Fruit fly (Drosophila melanogaster) whole organism, embryonic: ENCODE results near the gene CG32719.
A peak's percentile ranks its signal among the peaks of the same experiment; 100 is the strongest.

Experiments
- CG1024 ChIP-seq: fragments of 200-800 bp; sonication (Bioruptor generic); IDR thresholded peaks from 2 replicates; pipeline ENCODE4 v1.3.6; 2022; ENCODE audit warnings: missing biosample characterization, missing genetic modification characterization
- CG10274 ChIP-seq: fragments of 200-800 bp; sonication (Bioruptor generic); optimal IDR thresholded peaks from 3 replicates; lab custom pipeline; 2017; ENCODE audit warnings: missing biosample characterization, mild to moderate bottlenecking, missing genetic modification characterization
- CG10431 ChIP-seq: fragments of 200-800 bp; sonication (Bioruptor generic); optimal IDR thresholded peaks from 3 replicates; lab custom pipeline; 2018; ENCODE audit warnings: missing biosample characterization, mild to moderate bottlenecking, missing genetic modification characterization
- CG10462 ChIP-seq: fragments of 200-800 bp; sonication (Bioruptor generic); optimal IDR thresholded peaks from 2 replicates; lab custom pipeline; 2016; ENCODE audit warnings: missing biosample characterization, missing genetic modification characterization
- CG10979 ChIP-seq: fragments of 200-800 bp; sonication (Bioruptor generic); optimal IDR thresholded peaks from 2 replicates; lab custom pipeline; 2018; ENCODE audit warnings: missing biosample characterization, mild to moderate bottlenecking, missing genetic modification characterization, moderate library complexity
- CG11456 ChIP-seq: fragments of 200-800 bp; sonication (Bioruptor generic); IDR thresholded peaks from 3 replicates; pipeline ENCODE4 v1.3.6; 2022; ENCODE audit warnings: missing biosample characterization, missing genetic modification characterization
- CG12155 ChIP-seq: fragments of 200-800 bp; sonication (Bioruptor generic); optimal IDR thresholded peaks from 3 replicates; lab custom pipeline; 2016; ENCODE audit warnings: missing biosample characterization, missing genetic modification characterization
- CG12659 ChIP-seq: fragments of 200-800 bp; sonication (Bioruptor generic); optimal IDR thresholded peaks from 3 replicates; lab custom pipeline; 2017; ENCODE audit warnings: mild to moderate bottlenecking, missing biosample characterization, missing genetic modification reagents, missing genetic modification characterization
- CG14965 ChIP-seq: fragments of 200-800 bp; sonication (Bioruptor generic); optimal IDR thresholded peaks from 2 replicates; lab custom pipeline; 2016; ENCODE audit warnings: missing biosample characterization, missing genetic modification characterization, borderline replicate concordance
- CG16813 ChIP-seq: fragments of 200-800 bp; sonication (Bioruptor generic); IDR thresholded peaks from 3 replicates; pipeline ENCODE4 v1.3.6; 2022; ENCODE audit warnings: missing biosample characterization, missing genetic modification characterization; ENCODE audit not compliant: partially characterized antibody
- CG17186 ChIP-seq: fragments of 200-800 bp; sonication (Bioruptor generic); optimal IDR thresholded peaks from 3 replicates; lab custom pipeline; 2017; ENCODE audit warnings: missing biosample characterization, missing genetic modification reagents, missing genetic modification characterization
- CG17385 ChIP-seq: fragments of 200-800 bp; sonication (Bioruptor generic); optimal IDR thresholded peaks from 3 replicates; lab custom pipeline; 2018; ENCODE audit warnings: missing biosample characterization, mild to moderate bottlenecking, missing genetic modification characterization
- CG18262 ChIP-seq: fragments of 200-800 bp; optimal IDR thresholded peaks from 3 replicates; lab custom pipeline; 2019; ENCODE audit warnings: missing biosample characterization, mild to moderate bottlenecking, missing genetic modification characterization, moderate library complexity
- CG2129 ChIP-seq: fragments of 200-800 bp; sonication (Bioruptor generic); IDR thresholded peaks from 2 replicates; pipeline ENCODE4 v1.3.6; 2022; ENCODE audit warnings: missing biosample characterization, missing genetic modification characterization; ENCODE audit not compliant: partially characterized antibody
- CG3163 ChIP-seq: fragments of 200-800 bp; sonication (Bioruptor generic); optimal IDR thresholded peaks from 3 replicates; lab custom pipeline; 2016; ENCODE audit warnings: missing biosample characterization, missing genetic modification characterization
- CG3847 ChIP-seq: fragments of 200-800 bp; sonication (Bioruptor generic); IDR thresholded peaks from 2 replicates; pipeline ENCODE4 v1.3.6; 2022; ENCODE audit warnings: missing biosample characterization, missing genetic modification characterization
- CG4730 ChIP-seq: fragments of 200-800 bp; sonication (Bioruptor generic); IDR thresholded peaks from 2 replicates; pipeline ENCODE4 v1.3.6; 2022; ENCODE audit warnings: missing biosample characterization, missing genetic modification characterization
- CG7271 ChIP-seq: fragments of 200-800 bp; sonication (Bioruptor generic); optimal IDR thresholded peaks from 2 replicates; lab custom pipeline; 2018; ENCODE audit warnings: missing biosample characterization, mild to moderate bottlenecking, missing genetic modification characterization, moderate library complexity
- CG7963 ChIP-seq: fragments of 200-800 bp; sonication (Bioruptor generic); IDR thresholded peaks from 3 replicates; pipeline ENCODE4 v1.3.6; 2022; ENCODE audit warnings: missing biosample characterization, missing genetic modification characterization; ENCODE audit not compliant: partially characterized antibody
- CG8359 ChIP-seq: fragments of 200-800 bp; sonication (Bioruptor generic); optimal IDR thresholded peaks from 2 replicates; lab custom pipeline; 2017; ENCODE audit warnings: missing biosample characterization, mild to moderate bottlenecking, missing genetic modification characterization, borderline replicate concordance
- CG8388 ChIP-seq: fragments of 200-800 bp; sonication (Bioruptor generic); optimal IDR thresholded peaks from 2 replicates; lab custom pipeline; 2019; ENCODE audit warnings: missing biosample characterization, mild to moderate bottlenecking, missing genetic modification characterization, moderate library complexity
- CG9215 ChIP-seq: fragments of 200-800 bp; sonication (Bioruptor generic); IDR thresholded peaks from 2 replicates; pipeline ENCODE4 v1.3.6; 2022; ENCODE audit warnings: missing biosample characterization, missing genetic modification characterization
- CG9817 ChIP-seq: fragments of 200-800 bp; sonication (Bioruptor generic); optimal IDR thresholded peaks from 2 replicates; lab custom pipeline; 2018; ENCODE audit warnings: missing biosample characterization, mild to moderate bottlenecking, missing genetic modification characterization, moderate library complexity
- Dll ChIP-seq: fragments of 200-800 bp; sonication (Bioruptor generic); IDR thresholded peaks from 4 replicates; pipeline ENCODE4 v1.3.6; 2022; ENCODE audit warnings: missing biosample characterization, missing genetic modification characterization; ENCODE audit not compliant: partially characterized antibody
- Dref ChIP-seq: fragments of 200-800 bp; sonication (Bioruptor generic); IDR thresholded peaks from 2 replicates; pipeline ENCODE4 v1.3.6; 2022; ENCODE audit warnings: missing biosample characterization, missing genetic modification characterization
- Gug ChIP-seq: fragments of 200-800 bp; sonication (Bioruptor generic); IDR thresholded peaks from 4 replicates; pipeline ENCODE4 v1.3.6; 2022; ENCODE audit warnings: missing biosample characterization, missing genetic modification characterization
- Med ChIP-seq: fragments of 200-800 bp; sonication (Bioruptor generic); peaks from one replicate; lab custom pipeline; 2016; ENCODE audit warnings: missing biosample characterization, missing genetic modification characterization, mild to moderate bottlenecking, inconsistent platforms, moderate library complexity
- Meics ChIP-seq: fragments of 200-800 bp; sonication (Bioruptor generic); optimal IDR thresholded peaks from 2 replicates; lab custom pipeline; 2017; ENCODE audit warnings: missing biosample characterization, mild to moderate bottlenecking, missing genetic modification characterization
- Nf-YB ChIP-seq: fragments of 200-800 bp; sonication (Bioruptor generic); optimal IDR thresholded peaks from 3 replicates; lab custom pipeline; 2019; ENCODE audit warnings: missing biosample characterization, mild to moderate bottlenecking, missing genetic modification characterization, moderate library complexity
- Nf-YC ChIP-seq: fragments of 200-800 bp; optimal IDR thresholded peaks from 3 replicates; lab custom pipeline; 2019; ENCODE audit warnings: missing biosample characterization, mild to moderate bottlenecking, missing genetic modification characterization, moderate library complexity
- Ptx1 ChIP-seq: fragments of 200-800 bp; sonication (Bioruptor generic); IDR thresholded peaks from 2 replicates; pipeline ENCODE4 v1.3.6; 2022; ENCODE audit warnings: missing biosample characterization, missing genetic modification characterization
- Side ChIP-seq: fragments of 200-800 bp; sonication (Bioruptor generic); optimal IDR thresholded peaks from 2 replicates; lab custom pipeline; 2016; ENCODE audit warnings: missing biosample characterization, missing genetic modification characterization
- TFAM ChIP-seq: fragments of 200-800 bp; sonication (Bioruptor generic); optimal IDR thresholded peaks from 2 replicates; lab custom pipeline; 2017; ENCODE audit warnings: missing biosample characterization, missing genetic modification characterization, inconsistent platforms
- bsh ChIP-seq, 2 experiments: fragments of 200-800 bp; sonication (Bioruptor generic); optimal IDR thresholded peaks; 2 replicates each; lab custom pipeline; 2017 to 2018; ENCODE audit warnings: mild to moderate bottlenecking in 2 of 2, missing biosample characterization in 2 of 2, missing genetic modification characterization in 2 of 2, moderate library complexity in 1 of 2
- croc ChIP-seq: fragments of 200-800 bp; sonication (Bioruptor generic); conservative IDR thresholded peaks from 3 replicates; pipeline ENCODE4 v1.3.6; 2022; ENCODE audit warnings: missing biosample characterization, missing genetic modification characterization
- cwo ChIP-seq: fragments of 200-800 bp; sonication (Bioruptor generic); optimal IDR thresholded peaks from 3 replicates; lab custom pipeline; 2017; ENCODE audit warnings: missing biosample characterization, missing genetic modification characterization, mild to moderate bottlenecking, moderate library complexity, missing genetic modification reagents
- dysf ChIP-seq: fragments of 200-800 bp; sonication (Bioruptor generic); IDR thresholded peaks from 3 replicates; pipeline ENCODE4 v1.3.6; 2022; ENCODE audit warnings: missing biosample characterization, missing genetic modification characterization
- gt ChIP-seq: fragments of 200-800 bp; sonication (Bioruptor generic); IDR thresholded peaks from 2 replicates; pipeline ENCODE4 v1.3.6; 2022; ENCODE audit warnings: missing biosample characterization, missing genetic modification characterization
- klu ChIP-seq: fragments of 200-800 bp; sonication (Bioruptor generic); IDR thresholded peaks from 2 replicates; pipeline ENCODE4 v1.3.6; 2022; ENCODE audit warnings: missing biosample characterization, missing genetic modification characterization
- lov ChIP-seq, 2 experiments: fragments of 200-800 bp in 1 of 2; fragments of >200 bp in 1 of 2; sonication (Bioruptor generic) in 1 of 2; IDR thresholded peaks in 1 of 2; optimal IDR thresholded peaks in 1 of 2; 2 replicates in 1 of 2; 3 replicates in 1 of 2; pipeline versions ENCODE4 v1.3.6 to Lab custom; 2017 to 2022; ENCODE audit warnings: missing biosample characterization in 1 of 2, missing genetic modification characterization in 1 of 2
- luna ChIP-seq: fragments of 200-800 bp; sonication (Bioruptor generic); optimal IDR thresholded peaks from 2 replicates; lab custom pipeline; 2016; ENCODE audit warnings: missing biosample characterization, missing genetic modification characterization
- onecut ChIP-seq: fragments of 200-800 bp; sonication (Bioruptor generic); IDR thresholded peaks from 2 replicates; pipeline ENCODE4 v1.3.6; 2022; ENCODE audit warnings: missing biosample characterization, missing genetic modification characterization
- org-1 ChIP-seq: fragments of 200-800 bp; sonication (Bioruptor generic); optimal IDR thresholded peaks from 2 replicates; lab custom pipeline; 2017; ENCODE audit warnings: missing biosample characterization, missing genetic modification characterization
- psq ChIP-seq: fragments of 200-800 bp; sonication (Bioruptor generic); optimal IDR thresholded peaks from 2 replicates; lab custom pipeline; 2017; ENCODE audit warnings: missing biosample characterization, missing genetic modification characterization
- tgo ChIP-seq: fragments of 200-800 bp; sonication (Bioruptor generic); IDR thresholded peaks from 3 replicates; pipeline ENCODE4 v1.3.6; 2022; ENCODE audit warnings: missing biosample characterization, missing genetic modification characterization
- tin ChIP-seq: fragments of 200-800 bp; sonication (Bioruptor generic); optimal IDR thresholded peaks from 3 replicates; lab custom pipeline; 2016; ENCODE audit warnings: missing biosample characterization, missing genetic modification characterization
- unc-4 ChIP-seq: fragments of 200-800 bp; sonication (Bioruptor generic); IDR thresholded peaks from 2 replicates; pipeline ENCODE4 v1.3.6; 2022; ENCODE audit warnings: missing biosample characterization, missing genetic modification characterization; ENCODE audit not compliant: partially characterized antibody
- yki ChIP-seq: fragments of >200 bp; optimal IDR thresholded peaks from 3 replicates; lab custom pipeline; 2018
- zf30C ChIP-seq: fragments of 200-800 bp; sonication (Bioruptor generic); optimal IDR thresholded peaks from 3 replicates; lab custom pipeline; 2018; ENCODE audit warnings: missing biosample characterization, mild to moderate bottlenecking, missing genetic modification characterization

CG32719 gene

DNA sequence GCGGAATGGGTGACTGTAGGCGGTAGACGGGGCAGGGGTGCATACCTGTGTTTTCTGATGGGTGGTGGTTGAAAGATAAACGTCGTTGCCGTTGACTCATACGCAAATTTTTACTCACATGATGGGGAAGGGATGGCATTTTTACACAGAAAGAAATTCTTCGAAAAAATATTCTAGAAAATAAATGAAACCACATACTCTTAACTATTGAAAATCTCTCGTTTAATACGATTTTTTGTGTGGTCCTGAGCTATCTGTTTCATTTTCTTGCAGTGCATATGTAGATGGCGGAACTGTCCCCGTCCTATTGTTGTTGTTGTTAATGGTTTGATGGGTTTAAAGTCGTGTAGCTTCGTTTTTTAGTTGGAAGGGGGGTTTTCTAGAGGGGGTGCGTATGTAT lies 28.0 kb downstream of the CG32719 start (continued):
- peak; percentile 54; the same call in 2 of the 3 replicates for TF ChIP-seq dysf (GFP tag; lab: Robert Waterston, UW)
- no peak for TF ChIP-seq CG10431
- TF ChIP-seq zf30C (GFP tag; lab: Kevin White, UChicago), result peak; percentile 14
- no peak for TF ChIP-seq Dll (GFP tag; lab: Robert Waterston, UW)
- TF ChIP-seq Side (GFP tag; lab: Kevin White, UChicago), result no peak
- peak; percentile 20 for TF ChIP-seq CG18262 (tag; lab: Kevin White, UChicago)
- TF ChIP-seq CG3163 (GFP tag; lab: Kevin White, UChicago), result no peak
- TF ChIP-seq cwo (GFP tag; lab: Kevin White, UChicago), result peak; percentile 16
- TF ChIP-seq CG2129, result no peak
- TF ChIP-seq bsh (GFP tag; optimal IDR thresholded peaks at IDR 0.05; lab: Kevin White, UChicago), result peak in 1 of 2 experiments; percentile 37
- TF ChIP-seq CG4730 (GFP tag; lab: Robert Waterston, UW), result peak; percentile 31; the same call in 1 of the 2 replicates
- TF ChIP-seq CG17186 (GFP tag; lab: Kevin White, UChicago), result no peak
- no peak for TF ChIP-seq CG8359 (GFP tag; lab: Kevin White, UChicago)
- peak; percentile 25 for TF ChIP-seq Meics (GFP tag; lab: Kevin White, UChicago)
- TF ChIP-seq CG10979 (tag; lab: Kevin White, UChicago), result peak; percentile 19
- no peak for TF ChIP-seq CG12155 (GFP tag; lab: Kevin White, UChicago)
- TF ChIP-seq yki (lab: Kevin White, UChicago), result no peak
- peak; percentile 50; the same call in 1 of the 3 replicates for TF ChIP-seq CG11456
- TF ChIP-seq lov (optimal IDR thresholded peaks at IDR 0.05; lab: Kevin White, UChicago), result no peak
- TF ChIP-seq lov (GFP tag; IDR thresholded peaks at IDR 0.05; lab: Robert Waterston, UW), result 0 out of 3 replicates have a peak, but pooled peaks have one; percentile 49
- no peak for TF ChIP-seq psq
- no peak for TF ChIP-seq gt (GFP tag; lab: Robert Waterston, UW)
- peak; percentile 31; the same call in 1 of the 3 replicates for TF ChIP-seq tgo (GFP tag; lab: Robert Waterston, UW)
- peak; percentile 29; the same call in 1 of the 4 replicates for TF ChIP-seq Gug (GFP tag; lab: Robert Waterston, UW)
- TF ChIP-seq CG9215 (GFP tag; lab: Robert Waterston, UW), result no peak
- peak; percentile 0 for TF ChIP-seq tin (GFP tag; lab: Kevin White, UChicago)
- TF ChIP-seq, all 482 proteins: peak for 90

DNA sequence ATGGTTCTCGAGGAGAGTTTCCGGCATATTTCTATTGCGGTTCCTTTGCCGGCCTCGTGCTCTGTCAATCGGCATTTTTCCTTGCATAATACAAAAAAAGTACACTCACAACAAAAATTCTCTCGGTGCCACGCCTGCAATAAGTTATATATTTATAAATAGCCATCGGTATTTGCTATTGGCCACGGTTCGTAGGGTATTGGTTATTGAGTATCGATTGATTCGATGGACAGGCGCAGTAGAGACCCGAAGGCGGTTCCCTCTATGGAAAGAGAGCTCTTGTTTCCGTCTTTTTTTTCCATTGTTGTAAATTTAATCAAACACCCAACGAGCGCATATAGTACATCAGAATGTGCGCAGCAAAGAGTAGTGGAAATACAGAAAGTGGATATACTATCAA lies 35.0 kb downstream of the CG32719 start:
- TF ChIP-seq TFAM (GFP tag; lab: Kevin White, UChicago), result no peak
- no peak for TF ChIP-seq Med (GFP tag; lab: Kevin White, UChicago)
- TF ChIP-seq CG3847 (GFP tag; lab: Robert Waterston, UW), result no peak
- no peak for TF ChIP-seq CG8388 (GFP tag; lab: Kevin White, UChicago)
- no peak for TF ChIP-seq croc (GFP tag; lab: Robert Waterston, UW)
- TF ChIP-seq onecut (GFP tag; lab: Robert Waterston, UW), result peak; percentile 39
- TF ChIP-seq CG10462 (GFP tag; lab: Kevin White, UChicago), result no peak
- no peak for TF ChIP-seq klu (GFP tag; lab: Robert Waterston, UW)
- no peak for TF ChIP-seq Ptx1 (GFP tag; lab: Robert Waterston, UW)
- peak; percentile 53 for TF ChIP-seq Nf-YC (tag; lab: Kevin White, UChicago)
- peak; percentile 61 for TF ChIP-seq Nf-YB (GFP tag; lab: Kevin White, UChicago)
- no peak for TF ChIP-seq CG12659
- TF ChIP-seq CG7963 (GFP tag; lab: Robert Waterston, UW), result no peak
- TF ChIP-seq CG14965 (GFP tag; lab: Kevin White, UChicago), result no peak
- no peak for TF ChIP-seq luna (GFP tag; lab: Kevin White, UChicago)
- no peak for TF ChIP-seq CG17385 (GFP tag; lab: Kevin White, UChicago)
- no peak for TF ChIP-seq org-1 (GFP tag; lab: Kevin White, UChicago)
- no peak for TF ChIP-seq CG10274 (GFP tag; lab: Kevin White, UChicago)
- TF ChIP-seq CG7271 (tag; lab: Kevin White, UChicago), result no peak
- no peak for TF ChIP-seq unc-4 (GFP tag; lab: Robert Waterston, UW)
- TF ChIP-seq CG9817, result no peak
- no peak for TF ChIP-seq Dref
- no peak for TF ChIP-seq CG1024 (GFP tag; lab: Robert Waterston, UW)
- TF ChIP-seq CG16813 (GFP tag; lab: Robert Waterston, UW), result no peak
